Fruit fly (Drosophila melanogaster) whole organism, adult: ENCODE measurements around the gene CG17343.

ENCODE experiments used
- CG11617 ChIP-seq: fragments of 200-800 bp; sonication (Bioruptor generic); optimal IDR thresholded peaks from 2 replicates; lab custom pipeline; 2017; ENCODE audit warnings: mild to moderate bottlenecking, missing biosample characterization, missing genetic modification reagents, missing genetic modification characterization
- CG12768 ChIP-seq: fragments of 200-800 bp; sonication (Bioruptor generic); optimal IDR thresholded peaks from 2 replicates; lab custom pipeline; 2017; ENCODE audit warnings: missing biosample characterization, missing genetic modification characterization, mild to moderate bottlenecking, moderate library complexity, missing genetic modification reagents
- CG14711 ChIP-seq: fragments of 200-800 bp; sonication (Bioruptor generic); optimal IDR thresholded peaks from 2 replicates; lab custom pipeline; 2018; ENCODE audit warnings: missing biosample characterization, mild to moderate bottlenecking, missing genetic modification characterization, moderate library complexity
- CG1620 ChIP-seq: fragments of 200-800 bp; sonication (Bioruptor generic); optimal IDR thresholded peaks from 2 replicates; lab custom pipeline; 2016; ENCODE audit warnings: missing biosample characterization, missing genetic modification characterization
- CG33017 ChIP-seq: fragments of 200-800 bp; sonication (Bioruptor generic); optimal IDR thresholded peaks from 2 replicates; lab custom pipeline; 2018; ENCODE audit warnings: missing biosample characterization, mild to moderate bottlenecking, missing genetic modification characterization, moderate library complexity
- CG5204 ChIP-seq: fragments of 200-800 bp; sonication (Bioruptor generic); optimal IDR thresholded peaks from 2 replicates; lab custom pipeline; 2016; ENCODE audit warnings: missing biosample characterization, missing genetic modification characterization
- CG7045 ChIP-seq: fragments of 200-800 bp; sonication (Bioruptor generic); optimal IDR thresholded peaks from 2 replicates; lab custom pipeline; 2017; ENCODE audit warnings: missing biosample characterization, mild to moderate bottlenecking, missing genetic modification characterization
- CG7101 ChIP-seq: fragments of 200-800 bp; sonication (Bioruptor generic); optimal IDR thresholded peaks from 2 replicates; lab custom pipeline; 2018; ENCODE audit warnings: missing biosample characterization, mild to moderate bottlenecking, missing genetic modification characterization, moderate library complexity
- Clk ChIP-seq: fragments of 200-800 bp; sonication (Bioruptor generic); optimal IDR thresholded peaks from 2 replicates; lab custom pipeline; 2017; ENCODE audit warnings: missing biosample characterization, missing genetic modification characterization
- Crg-1 ChIP-seq: fragments of 200-800 bp; sonication (Bioruptor generic); optimal IDR thresholded peaks from 2 replicates; lab custom pipeline; 2016; ENCODE audit warnings: missing biosample characterization, missing genetic modification characterization
- Hr96 ChIP-seq: fragments of 200-800 bp; sonication (Bioruptor generic); optimal IDR thresholded peaks from 2 replicates; lab custom pipeline; 2016; ENCODE audit warnings: missing biosample characterization, missing genetic modification characterization
- Mnt ChIP-seq: fragments of 200-800 bp; sonication (Bioruptor generic); optimal IDR thresholded peaks from 2 replicates; lab custom pipeline; 2016; ENCODE audit warnings: missing biosample characterization, mild to moderate bottlenecking, missing genetic modification characterization
- bab1 ChIP-seq: fragments of 200-800 bp; sonication (Bioruptor generic); optimal IDR thresholded peaks from 3 replicates; lab custom pipeline; 2019; ENCODE audit warnings: missing biosample characterization, mild to moderate bottlenecking, missing genetic modification characterization, moderate library complexity
- cic ChIP-seq: fragments of 200-800 bp; sonication (Bioruptor generic); optimal IDR thresholded peaks from 2 replicates; lab custom pipeline; 2017; ENCODE audit warnings: missing biosample characterization, mild to moderate bottlenecking, missing genetic modification characterization, moderate library complexity
- cnc ChIP-seq, 2 experiments: fragments of >200 bp; optimal IDR thresholded peaks; 2 replicates each; lab custom pipeline; 2017
- kay ChIP-seq: fragments of 200-800 bp; sonication (Bioruptor generic); peaks from one replicate; lab custom pipeline; 2016; ENCODE audit warnings: missing biosample characterization, missing genetic modification characterization, borderline replicate concordance
- ovo ChIP-seq: fragments of 200-800 bp; sonication (Bioruptor generic); optimal IDR thresholded peaks from 2 replicates; lab custom pipeline; 2016; ENCODE audit warnings: missing biosample characterization, missing genetic modification characterization
- pad ChIP-seq: fragments of 200-800 bp; sonication (Bioruptor generic); optimal IDR thresholded peaks from 3 replicates; lab custom pipeline; 2017; ENCODE audit warnings: missing biosample characterization, missing genetic modification characterization, mild to moderate bottlenecking, moderate library complexity, missing genetic modification reagents
- tj ChIP-seq: fragments of 200-800 bp; sonication (Bioruptor generic); optimal IDR thresholded peaks from 3 replicates; lab custom pipeline; 2017; ENCODE audit warnings: missing biosample characterization, mild to moderate bottlenecking, missing genetic modification characterization, moderate library complexity
- toe ChIP-seq: fragments of 200-800 bp; sonication (Bioruptor generic); optimal IDR thresholded peaks from 2 replicates; lab custom pipeline; 2016; ENCODE audit warnings: missing biosample characterization, missing genetic modification characterization

Gene CG17343

DNA sequence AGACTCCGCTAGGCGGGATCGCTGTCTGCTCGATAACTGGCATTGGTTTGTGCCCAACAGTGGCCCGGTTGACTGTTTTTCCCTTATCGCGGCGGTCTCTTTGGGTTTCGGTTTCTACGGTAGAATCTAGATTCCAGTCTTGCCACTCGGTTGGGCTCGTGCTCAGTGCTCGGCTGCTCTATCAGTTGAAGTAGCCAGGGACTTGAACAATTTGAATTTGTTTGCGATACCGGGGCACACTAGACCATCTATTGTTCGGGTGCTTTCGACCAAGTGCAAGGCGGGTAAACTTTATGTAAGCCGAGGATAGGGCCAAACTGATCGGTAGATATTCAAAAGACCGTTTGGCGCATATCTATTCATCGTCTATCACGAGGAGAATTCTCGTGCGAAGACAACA is 41.5 kb downstream of the CG17343 start:
- TF ChIP-seq Hr96 (GFP tag; lab: Kevin White, UChicago) (no peak), ovo (GFP tag; lab: Kevin White, UChicago) (no peak), CG5204 (GFP tag; lab: Kevin White, UChicago) (no peak), CG1620 (no peak), CG11617 (GFP tag; lab: Kevin White, UChicago) (no peak), pad (GFP tag; lab: Kevin White, UChicago) (no peak), CG12768 (GFP tag; lab: Kevin White, UChicago) (no peak), cic (no peak), cnc (optimal IDR thresholded peaks at IDR 0.05; lab: Kevin White, UChicago) (no peak), Mnt (GFP tag; lab: Kevin White, UChicago) (no peak), CG33017 (no peak), tj (GFP tag; lab: Kevin White, UChicago) (no peak), bab1 (GFP tag; lab: Kevin White, UChicago) (no peak)

DNA sequence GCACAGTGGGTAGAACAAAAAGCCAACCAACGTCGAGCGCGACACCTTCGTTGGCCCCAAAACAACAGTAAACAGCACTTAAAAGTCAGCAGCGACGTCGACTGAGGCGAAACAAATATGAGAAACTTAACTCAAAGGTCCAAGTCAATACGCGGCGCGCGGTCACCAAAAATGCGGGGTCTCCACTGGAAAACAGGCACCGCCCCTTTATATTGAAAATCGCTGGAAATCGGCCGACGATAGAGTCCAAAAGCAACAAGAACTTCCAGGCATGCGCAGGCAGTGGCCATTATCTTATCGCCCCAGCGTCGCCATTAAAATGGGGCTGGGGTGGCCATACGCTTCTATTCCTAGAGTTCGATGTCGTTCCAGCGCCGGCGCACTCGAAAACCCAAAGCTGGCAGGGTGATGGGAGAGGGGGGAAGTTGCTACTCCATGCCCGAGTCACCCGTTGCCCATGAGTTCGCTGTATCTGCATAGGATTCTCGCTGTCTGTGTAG is 43.7 kb downstream of the CG17343 start, which contains the start of gene Lim3:
Gene Lim3, minus strand, starts transcription at position 51 of the 500 bp plus-strand sequence.
- TF ChIP-seq cic: no peak
- peak; percentile 46 for TF ChIP-seq pad (GFP tag; lab: Kevin White, UChicago)
- no peak for TF ChIP-seq CG14711 (tag; lab: Kevin White, UChicago)
- no peak for TF ChIP-seq CG7045 (GFP tag; lab: Kevin White, UChicago)
- TF ChIP-seq CG11617 (GFP tag; lab: Kevin White, UChicago): no peak

DNA sequence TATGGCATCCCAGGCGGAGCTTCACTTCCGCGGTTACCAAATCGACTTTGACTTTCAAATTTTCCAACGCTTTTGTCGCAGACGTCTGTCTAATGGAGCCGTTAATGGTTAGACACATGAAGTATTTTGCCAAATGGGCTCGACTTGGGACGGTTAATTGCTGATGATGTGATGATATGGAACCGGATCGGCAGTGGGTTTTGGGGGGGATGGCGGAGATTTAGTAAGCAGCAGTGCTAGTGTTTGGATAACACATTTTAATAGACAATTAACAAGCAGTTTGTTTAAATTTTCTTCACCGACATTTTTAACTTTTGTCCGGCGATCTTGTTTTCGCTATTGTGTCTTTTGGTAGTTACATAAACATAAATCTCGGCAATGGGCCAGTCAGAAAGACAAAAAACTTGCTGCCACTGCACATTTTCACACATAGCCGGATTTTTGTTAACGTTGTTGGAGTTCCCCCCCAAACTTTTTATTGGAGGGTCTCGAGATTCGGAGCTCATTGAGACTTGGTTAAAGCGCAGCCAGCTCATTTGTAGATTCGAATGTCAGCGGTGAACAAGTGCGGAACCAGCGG is 45.0 kb downstream of the CG17343 start, which contains the start of gene amd:
Gene amd, plus strand, starts transcription at position 530 of the 580 bp plus-strand sequence.
- TF ChIP-seq CG14711 (tag; lab: Kevin White, UChicago): no peak
- no peak for TF ChIP-seq cic
- no peak for TF ChIP-seq CG5204 (GFP tag; lab: Kevin White, UChicago)
- TF ChIP-seq Mnt (GFP tag; lab: Kevin White, UChicago): no peak

DNA sequence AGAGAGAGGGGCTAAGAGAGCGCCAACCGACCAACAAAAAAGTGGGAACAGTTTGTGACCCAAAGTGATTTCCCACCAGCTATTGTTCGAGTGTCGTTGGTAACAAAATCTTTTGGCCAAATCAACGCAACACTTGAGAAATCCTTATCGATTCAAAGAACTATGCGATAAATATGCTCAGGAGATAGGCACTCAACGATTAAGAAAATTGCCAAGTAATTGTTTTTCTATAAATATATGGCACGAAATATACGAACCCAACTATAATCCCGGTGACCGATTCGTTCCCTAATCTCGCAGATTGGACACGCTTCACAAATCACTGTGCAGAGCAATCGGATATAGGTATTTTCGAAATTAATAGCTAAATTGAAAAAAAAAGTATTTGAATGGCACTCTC is 46.4 kb downstream of the CG17343 start:
- TF ChIP-seq CG12768 (GFP tag; lab: Kevin White, UChicago) (no peak), Mnt (GFP tag; lab: Kevin White, UChicago) (no peak), CG14711 (tag; lab: Kevin White, UChicago) (no peak), CG7045 (GFP tag; lab: Kevin White, UChicago) (no peak), ovo (GFP tag; lab: Kevin White, UChicago) (no peak), tj (GFP tag; lab: Kevin White, UChicago) (no peak), bab1 (GFP tag; lab: Kevin White, UChicago) (no peak)

DNA sequence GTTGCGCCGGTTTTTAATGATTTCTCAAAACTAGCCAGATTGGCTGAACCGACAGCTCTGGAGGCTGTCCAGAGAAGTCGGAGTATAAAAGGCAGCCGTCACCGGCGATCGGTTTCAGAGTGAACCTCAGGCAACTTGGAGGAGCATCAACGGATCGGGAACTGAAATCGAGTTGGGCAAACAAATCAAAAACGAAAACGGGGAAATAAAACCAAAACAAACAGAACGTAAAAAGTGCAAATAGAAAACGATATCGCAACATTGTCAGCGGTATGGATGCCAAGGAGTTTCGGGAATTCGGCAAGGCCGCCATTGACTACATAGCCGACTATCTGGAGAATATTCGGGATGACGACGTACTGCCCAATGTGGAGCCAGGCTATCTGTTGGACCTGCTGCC is 47.0 kb downstream of the CG17343 start:
- TF ChIP-seq kay (no peak), bab1 (GFP tag; lab: Kevin White, UChicago) (no peak), toe (GFP tag; lab: Kevin White, UChicago) (no peak), cnc (optimal IDR thresholded peaks at IDR 0.05; lab: Kevin White, UChicago) (no peak), Crg-1 (GFP tag; lab: Kevin White, UChicago) (no peak), CG11617 (GFP tag; lab: Kevin White, UChicago) (no peak)

DNA sequence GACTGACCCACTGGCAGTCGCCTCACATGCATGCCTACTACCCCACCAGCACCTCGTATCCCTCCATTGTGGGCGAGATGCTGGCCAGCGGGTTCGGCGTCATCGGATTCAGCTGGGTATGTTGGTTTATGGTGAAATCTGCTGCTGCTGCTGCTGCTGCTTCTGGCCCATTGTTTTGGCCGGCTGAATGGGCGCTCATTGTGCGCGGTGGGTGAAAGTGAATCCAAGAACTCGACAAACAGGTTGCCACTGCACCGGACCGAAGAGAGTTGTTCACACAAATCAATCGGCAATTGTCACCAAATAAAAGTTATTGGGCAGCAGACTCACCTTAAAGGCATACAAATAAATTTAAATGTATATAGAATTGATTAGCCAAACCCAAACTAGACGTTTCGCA is 47.5 kb downstream of the CG17343 start:
- TF ChIP-seq CG11617 (GFP tag; lab: Kevin White, UChicago) (no peak), toe (GFP tag; lab: Kevin White, UChicago) (no peak), CG14711 (tag; lab: Kevin White, UChicago) (no peak), Clk (GFP tag; lab: Kevin White, UChicago) (no peak)

DNA sequence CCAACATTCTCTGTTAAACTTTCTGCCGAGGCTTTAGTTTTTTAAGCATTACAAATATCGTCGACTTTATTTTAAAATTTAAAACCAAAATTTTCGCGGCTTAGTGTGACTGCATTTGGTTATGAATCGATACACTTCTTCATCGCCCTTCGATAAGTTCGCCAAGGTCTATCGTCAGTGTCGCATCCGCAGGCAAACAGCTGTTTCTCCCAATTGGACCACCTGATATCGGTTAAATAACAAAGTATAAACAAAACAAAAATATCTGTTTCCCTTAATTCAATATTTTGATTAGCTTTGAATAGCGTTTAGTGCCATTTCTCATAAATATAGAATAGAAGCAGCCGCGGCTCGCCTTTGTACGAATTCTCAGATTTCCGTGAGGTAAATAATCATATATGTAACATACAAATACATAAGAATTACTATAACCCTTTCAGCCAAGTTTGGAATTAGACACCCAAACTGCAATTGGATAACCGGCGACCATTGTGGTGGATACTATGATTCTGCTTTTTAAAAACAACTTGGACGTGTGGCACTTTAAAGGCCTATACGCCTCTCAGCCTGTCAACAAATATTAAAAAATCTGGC is 49.6 kb downstream of the CG17343 start, which contains the start of gene CG10561:
Gene CG10561, plus strand, starts transcription at position 219 of the 594 bp plus-strand sequence.
- TF ChIP-seq CG7101 (tag; lab: Kevin White, UChicago) (no peak), bab1 (GFP tag; lab: Kevin White, UChicago) (peak; percentile 70), ovo (GFP tag; lab: Kevin White, UChicago) (no peak)
